Worm (Caenorhabditis elegans): ENCODE data around the gene zyx-1.
"Not testable (repeated sequence)": the region's sequence is repeated elsewhere in the genome, so short reads cannot be mapped to it uniquely, and the experiment has no call there.

zyx-1 gene

ce11 chrII:13076301-13076916 is 19.7 kb downstream of the zyx-1 start:
- TF ChIP-seq tbx-8 (GFP tag; optimal IDR thresholded peaks at IDR 0.05): no peak
- no peak for TF ChIP-seq ces-1 (GFP tag; optimal IDR thresholded peaks at IDR 0.05)
- TF ChIP-seq ceh-39 (tag; optimal IDR thresholded peaks at IDR 0.05): no peak
- no peak for TF ChIP-seq M03D4.4 (tag; optimal IDR thresholded peaks at IDR 0.05)
- no peak for TF ChIP-seq elt-3 (tag; optimal IDR thresholded peaks at IDR 0.05)
- no peak for TF ChIP-seq sptf-1 (tag; optimal IDR thresholded peaks at IDR 0.05)
- no peak for TF ChIP-seq mab-5 (tag; optimal IDR thresholded peaks at IDR 0.05)
- no peak for TF ChIP-seq elt-1 (tag; optimal IDR thresholded peaks at IDR 0.05; ENCODE audit: borderline replicate concordance, insufficient read depth)
- TF ChIP-seq unc-39 (tag; optimal IDR thresholded peaks at IDR 0.05): no peak
- no peak for TF ChIP-seq ceh-83 (GFP tag; optimal IDR thresholded peaks at IDR 0.05)
- no peak for TF ChIP-seq ham-2 (GFP tag; optimal IDR thresholded peaks at IDR 0.05)
- no peak for TF ChIP-seq ceh-43 (GFP tag; optimal IDR thresholded peaks at IDR 0.05)
- no peak for TF ChIP-seq zip-8 (tag; optimal IDR thresholded peaks at IDR 0.05)
- no peak for TF ChIP-seq nhr-12 (tag; optimal IDR thresholded peaks at IDR 0.05)
- TF ChIP-seq nhr-76 (tag; optimal IDR thresholded peaks at IDR 0.05): no peak
- no peak for TF ChIP-seq hlh-1 (tag; optimal IDR thresholded peaks at IDR 0.05)
- no peak for TF ChIP-seq blmp-1 (tag; optimal IDR thresholded peaks at IDR 0.05)
- TF ChIP-seq unc-62 (GFP tag; optimal IDR thresholded peaks at IDR 0.05): no peak
- TF ChIP-seq drap-1 (GFP tag; optimal IDR thresholded peaks at IDR 0.05): no peak
- no peak for TF ChIP-seq pha-4 (tag; optimal IDR thresholded peaks at IDR 0.05)

- TF ChIP-seq M03D4.4 (tag; optimal IDR thresholded peaks at IDR 0.05): no peak
- no peak for TF ChIP-seq nhr-76 (tag; optimal IDR thresholded peaks at IDR 0.05)
- no peak for TF ChIP-seq zip-8 (tag; optimal IDR thresholded peaks at IDR 0.05)
- no peak for TF ChIP-seq lin-32 (GFP tag; optimal IDR thresholded peaks at IDR 0.05)
- TF ChIP-seq elt-1 (tag; optimal IDR thresholded peaks at IDR 0.05; ENCODE audit: borderline replicate concordance, insufficient read depth): no peak
- no peak for TF ChIP-seq nhr-28 (tag; optimal IDR thresholded peaks at IDR 0.05)
- no peak for TF ChIP-seq sem-2 (GFP tag; optimal IDR thresholded peaks at IDR 0.05)
- no peak for TF ChIP-seq ces-1 (GFP tag; optimal IDR thresholded peaks at IDR 0.05)
- TF ChIP-seq ceh-83 (GFP tag; optimal IDR thresholded peaks at IDR 0.05): no peak
- TF ChIP-seq cnd-1 (tag; optimal IDR thresholded peaks at IDR 0.05): no peak
- no peak for TF ChIP-seq bed-3 (GFP tag; optimal IDR thresholded peaks at IDR 0.05)
- TF ChIP-seq drap-1 (GFP tag; optimal IDR thresholded peaks at IDR 0.05): no peak
- no peak for TF ChIP-seq lsy-2 (tag; optimal IDR thresholded peaks at IDR 0.05)
- TF ChIP-seq ceh-43 (GFP tag; optimal IDR thresholded peaks at IDR 0.05): no peak
- no peak for TF ChIP-seq lin-13 (tag; optimal IDR thresholded peaks at IDR 0.05)
- no peak for TF ChIP-seq snpc-4 (tag; optimal IDR thresholded peaks at IDR 0.05)
- no peak for TF ChIP-seq flh-1 (GFP tag; optimal IDR thresholded peaks at IDR 0.05)
- no peak for TF ChIP-seq unc-62 (GFP tag; optimal IDR thresholded peaks at IDR 0.05)
- TF ChIP-seq pha-4 (tag; optimal IDR thresholded peaks at IDR 0.05): no peak
- no peak for TF ChIP-seq unc-39 (tag; optimal IDR thresholded peaks at IDR 0.05)
Measured at ce11 chrII:13077746-13078145, 21.0 kb downstream of the zyx-1 start.

ce11 chrII:13078848-13079428 is 22.2 kb downstream of the zyx-1 start, which contains the start of gene F42G4.6:
F42G4.6 (plus strand) TSS chrII:13079378.
- TF ChIP-seq drap-1 (GFP tag; optimal IDR thresholded peaks at IDR 0.05) (no peak), cnd-1 (tag; optimal IDR thresholded peaks at IDR 0.05) (no peak), unc-62 (GFP tag; optimal IDR thresholded peaks at IDR 0.05) (no peak), nhr-2 (tag; optimal IDR thresholded peaks at IDR 0.05) (no peak), elt-1 (tag; optimal IDR thresholded peaks at IDR 0.05; ENCODE audit: borderline replicate concordance, insufficient read depth) (no peak), lin-13 (tag; optimal IDR thresholded peaks at IDR 0.05) (no peak), unc-120 (tag; optimal IDR thresholded peaks at IDR 0.05; ENCODE audit: poor library complexity, severe bottlenecking) (no peak), ceh-39 (tag; optimal IDR thresholded peaks at IDR 0.05) (no peak), hlh-1 (tag; optimal IDR thresholded peaks at IDR 0.05) (no peak), sptf-1 (tag; optimal IDR thresholded peaks at IDR 0.05) (no peak)

ce11 chrII:13080607-13081006 is 23.9 kb downstream of the zyx-1 start, which contains the start of gene Y81G3A.2:
Y81G3A.2 (plus strand) TSS chrII:13080907.
- not testable (repeated sequence) for TF ChIP-seq M03D4.4 (tag; optimal IDR thresholded peaks at IDR 0.05); bed-3 (GFP tag; optimal IDR thresholded peaks at IDR 0.05); drap-1 (GFP tag; optimal IDR thresholded peaks at IDR 0.05)

Measured in whole organism, mixed stage, embryonic.